Worm (Caenorhabditis elegans) whole organism, midembryonic: ENCODE results near the gene C48A7.16.

Source experiments
- cog-1 ChIP-seq: sonication (generic microtip); optimal IDR thresholded peaks from 2 replicates; lab custom pipeline; 2016; ENCODE audit warnings: missing genetic modification characterization, missing compliant biosample characterization
- med-1 ChIP-seq: sonication (generic microtip); optimal IDR thresholded peaks from 2 replicates; lab custom pipeline; 2017; ENCODE audit warnings: missing genetic modification characterization, mild to moderate bottlenecking, missing compliant biosample characterization, antibody characterized with exemption, missing genetic modification reagents; ENCODE audit not compliant: insufficient read depth
- tab-1 ChIP-seq: fragments of 200-800 bp; sonication (Bioruptor generic); IDR thresholded peaks from 2 replicates; pipeline ENCODE4 v1.3.6; 2022; ENCODE audit warnings: missing genetic modification characterization, missing compliant biosample characterization

DNA sequence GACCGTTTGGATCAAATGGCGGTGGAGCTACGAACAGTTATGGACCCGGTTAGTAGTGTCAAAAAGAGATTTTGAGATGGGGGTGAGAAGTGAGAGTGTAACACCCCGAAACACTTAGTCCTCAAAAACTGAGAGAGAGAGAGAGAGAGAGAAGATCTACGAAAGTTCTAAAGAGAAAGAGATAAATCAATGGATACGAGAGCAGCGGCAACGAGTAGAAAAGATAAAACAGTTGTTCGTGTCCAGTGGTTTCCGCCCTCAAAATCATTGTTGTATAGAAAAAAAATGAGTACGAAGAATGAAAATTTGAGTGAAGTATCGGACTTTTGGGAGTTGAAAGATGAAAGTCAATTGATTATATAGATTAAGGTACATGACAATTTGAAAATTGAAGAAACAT, 23.7 kb downstream of the C48A7.16 start:
- TF ChIP-seq tab-1 (GFP tag; lab: Robert Waterston, UW) (no peak), med-1 (no peak), cog-1 (tag; lab: Kevin White, UChicago) (no peak)
